Fruit fly (Drosophila melanogaster): ENCODE results near the gene CG33673.
A peak's percentile ranks its signal among the peaks of the same experiment; 100 is the strongest.

Gene CG33673

dm6 chr2L:1986343-1987280 is 40.1 kb upstream of the CG33673 start:
- TF ChIP-seq CG4318 (GFP tag; optimal IDR thresholded peaks at IDR 0.05) (no peak), CG10669 (GFP tag; optimal IDR thresholded peaks at IDR 0.05) (peak; percentile 40), cyc (GFP tag; optimal IDR thresholded peaks at IDR 0.05) (peak; percentile 44), CG32006 (GFP tag; optimal IDR thresholded peaks at IDR 0.05) (peak; percentile 60), spab (GFP tag; optimal IDR thresholded peaks at IDR 0.05) (no peak), lz (GFP tag; optimal IDR thresholded peaks at IDR 0.05) (peak; percentile 69), Eip93F (GFP tag; optimal IDR thresholded peaks at IDR 0.05) (no peak), fkh (GFP tag; optimal IDR thresholded peaks at IDR 0.05) (peak; percentile 65), CG8319 (GFP tag; optimal IDR thresholded peaks at IDR 0.05) (no peak), salr (GFP tag; optimal IDR thresholded peaks at IDR 0.05) (no peak), CG11762 (GFP tag; optimal IDR thresholded peaks at IDR 0.05; ENCODE audit: insufficient read depth) (peak; percentile 47), CG3032 (tag; optimal IDR thresholded peaks at IDR 0.05) (peak; percentile 25), CG6854 (GFP tag; optimal IDR thresholded peaks at IDR 0.05) (no peak), CG6276 (GFP tag; optimal IDR thresholded peaks at IDR 0.05) (no peak), dsx (GFP tag; optimal IDR thresholded peaks at IDR 0.05; ENCODE audit: poor library complexity, severe bottlenecking) (peak; percentile 57), CG1621 (tag; optimal IDR thresholded peaks at IDR 0.05) (peak; percentile 34), Hr39 (GFP tag; optimal IDR thresholded peaks at IDR 0.05) (peak; percentile 64), Hr38 (GFP tag; optimal IDR thresholded peaks at IDR 0.05) (no peak), Sox14 (GFP tag; optimal IDR thresholded peaks at IDR 0.05) (peak; percentile 56), Ets96B (tag; optimal IDR thresholded peaks at IDR 0.05) (peak; percentile 40), Lpt (GFP tag; optimal IDR thresholded peaks at IDR 0.05) (peak; percentile 37), CG8119 (GFP tag; IDR thresholded peaks at IDR 0.05) (peak; percentile 39; the same call in 1 of the 3 replicates), CG11294 (GFP tag; IDR thresholded peaks at IDR 0.05) (peak; percentile 22; the same call in 1 of the 2 replicates), CG7368 (GFP tag; optimal IDR thresholded peaks at IDR 0.05) (peak; percentile 14), Gug (GFP tag; IDR thresholded peaks at IDR 0.05) (no peak), CG16779 (tag; optimal IDR thresholded peaks at IDR 0.05) (no peak), Ets21C (GFP tag; optimal IDR thresholded peaks at IDR 0.05) (peak; percentile 60), esn (GFP tag; optimal IDR thresholded peaks at IDR 0.05) (peak; percentile 72), CG34406 (GFP tag; optimal IDR thresholded peaks at IDR 0.05) (peak; percentile 55), CG6808 (GFP tag; optimal IDR thresholded peaks at IDR 0.05) (peak; percentile 0), achi (GFP tag; optimal IDR thresholded peaks at IDR 0.05) (peak; percentile 34), Met (GFP tag; optimal IDR thresholded peaks at IDR 0.05) (peak; percentile 70), OdsH (GFP tag; optimal IDR thresholded peaks at IDR 0.05) (peak; percentile 60), CG6792 (GFP tag; optimal IDR thresholded peaks at IDR 0.05) (peak; percentile 51), fd85E (GFP tag; optimal IDR thresholded peaks at IDR 0.05) (no peak), CG6163 (GFP tag; IDR thresholded peaks at IDR 0.05) (peak; percentile 34; the same call in 2 of the 3 replicates), eg (GFP tag; IDR thresholded peaks at IDR 0.05) (peak; percentile 60; the same call in 2 of the 3 replicates), vri (GFP tag; optimal IDR thresholded peaks at IDR 0.05) (peak; percentile 79), CG11902 (GFP tag; optimal IDR thresholded peaks at IDR 0.05) (peak; percentile 8), topi (GFP tag; optimal IDR thresholded peaks at IDR 0.05) (peak; percentile 54), CG31627 (GFP tag; optimal IDR thresholded peaks at IDR 0.05) (peak; percentile 67), Sox102F (GFP tag; optimal IDR thresholded peaks at IDR 0.05) (no peak), svp (GFP tag) (peak; percentile 98), Eip78C (GFP tag) (peak; percentile 86), Blimp-1 (GFP tag; optimal IDR thresholded peaks at IDR 0.05) (no peak), Smox (GFP tag; optimal IDR thresholded peaks at IDR 0.05) (peak; percentile 63), Eip75B (GFP tag; optimal IDR thresholded peaks at IDR 0.05) (peak; percentile 63), pdm3 (GFP tag; optimal IDR thresholded peaks at IDR 0.05) (peak; percentile 69), CG15336 (GFP tag; IDR thresholded peaks at IDR 0.05) (peak; percentile 50; the same call in 1 of the 2 replicates), CG8632 (GFP tag; optimal IDR thresholded peaks at IDR 0.05) (peak; percentile 36)

Data from whole organism, prepupa.